Worm (Caenorhabditis elegans) whole organism, young adult: ENCODE measurements around the gene csa-1.

ENCODE experiments used
- C06A6.2 ChIP-seq: fragments of 200-800 bp; sonication (Bioruptor generic); conservative IDR thresholded peaks from 2 replicates; pipeline ENCODE4 v1.3.6; 2022; ENCODE audit warnings: missing genetic modification characterization, missing compliant biosample characterization
- F23B12.7 ChIP-seq: sonication (generic microtip); optimal IDR thresholded peaks from 2 replicates; lab custom pipeline; 2017; ENCODE audit warnings: missing genetic modification characterization, mild to moderate bottlenecking, missing compliant biosample characterization, antibody characterized with exemption, moderate library complexity; ENCODE audit not compliant: insufficient read depth
- F33H1.4 ChIP-seq: fragments of 200-800 bp; sonication (Bioruptor generic); IDR thresholded peaks from 2 replicates; pipeline ENCODE4 v1.3.6; 2022; ENCODE audit warnings: missing genetic modification reagents, missing genetic modification characterization, missing compliant biosample characterization
- T07F8.4 ChIP-seq: sonication (generic microtip); optimal IDR thresholded peaks from 2 replicates; lab custom pipeline; 2016; ENCODE audit warnings: mild to moderate bottlenecking, missing genetic modification characterization, moderate library complexity, missing compliant biosample characterization
- Y53F4B.3 ChIP-seq: fragments of 200-800 bp; sonication (Bioruptor generic); IDR thresholded peaks from 2 replicates; pipeline ENCODE4 v1.3.6; 2022; ENCODE audit warnings: missing genetic modification reagents, missing genetic modification characterization, missing compliant biosample characterization
- akir-1 ChIP-seq: fragments of 200-800 bp; sonication (Bioruptor generic); optimal IDR thresholded peaks from 2 replicates; lab custom pipeline; 2018; ENCODE audit warnings: mild to moderate bottlenecking, missing genetic modification characterization, moderate library complexity, missing compliant biosample characterization
- atf-7 ChIP-seq: sonication (generic microtip); optimal IDR thresholded peaks from 2 replicates; lab custom pipeline; 2017; ENCODE audit warnings: mild to moderate bottlenecking, missing genetic modification characterization, missing compliant biosample characterization
- bed-2 ChIP-seq: fragments of 200-800 bp; sonication (Bioruptor generic); IDR thresholded peaks from 2 replicates; pipeline ENCODE4 v1.3.6; 2022; ENCODE audit warnings: missing genetic modification reagents, missing genetic modification characterization, missing compliant biosample characterization
- cebp-1 ChIP-seq, 2 experiments: fragments of 200-800 bp in 1 of 2; sonication (Bioruptor generic) in 1 of 2; sonication (generic microtip) in 1 of 2; IDR thresholded peaks in 1 of 2; optimal IDR thresholded peaks in 1 of 2; 2 replicates each; pipeline versions ENCODE4 v1.3.6 to Lab custom; 2017 to 2022; ENCODE audit warnings: missing compliant biosample characterization in 2 of 2, missing genetic modification characterization in 2 of 2, mild to moderate bottlenecking in 1 of 2, missing genetic modification reagents in 1 of 2, moderate library complexity in 1 of 2
- ceh-79 ChIP-seq: sonication (generic microtip); optimal IDR thresholded peaks from 2 replicates; lab custom pipeline; 2017; ENCODE audit warnings: mild to moderate bottlenecking, missing genetic modification characterization, missing compliant biosample characterization
- dox-1 ChIP-seq: fragments of 200-800 bp; sonication (Bioruptor generic); IDR thresholded peaks from 2 replicates; pipeline ENCODE4 v1.3.6; 2022; ENCODE audit warnings: missing genetic modification reagents, missing genetic modification characterization, missing compliant biosample characterization
- fkh-3 ChIP-seq: sonication (generic microtip); optimal IDR thresholded peaks from 2 replicates; lab custom pipeline; 2016; ENCODE audit warnings: mild to moderate bottlenecking, missing genetic modification characterization, missing compliant biosample characterization
- hlh-12 ChIP-seq: sonication (generic microtip); optimal IDR thresholded peaks from 2 replicates; lab custom pipeline; 2016; ENCODE audit warnings: missing genetic modification characterization, missing compliant biosample characterization
- hmg-1.2 ChIP-seq: fragments of 200-800 bp; sonication (Bioruptor generic); IDR thresholded peaks from 2 replicates; pipeline ENCODE4 v1.3.6; 2022; ENCODE audit warnings: missing genetic modification reagents, missing genetic modification characterization, missing compliant biosample characterization
- hmg-20 ChIP-seq: fragments of 200-800 bp; sonication (Bioruptor generic); IDR thresholded peaks from 2 replicates; pipeline ENCODE4 v1.3.6; 2022; ENCODE audit warnings: missing genetic modification reagents, missing genetic modification characterization, missing compliant biosample characterization
- lin-40 ChIP-seq: sonication (generic microtip); optimal IDR thresholded peaks from 2 replicates; lab custom pipeline; 2016; ENCODE audit warnings: missing genetic modification characterization, mild to moderate bottlenecking, missing compliant biosample characterization, missing genotype, missing genetic modification reagents
- madf-10 ChIP-seq: sonication (generic microtip); optimal IDR thresholded peaks from 2 replicates; lab custom pipeline; 2016; ENCODE audit warnings: mild to moderate bottlenecking, missing genetic modification characterization, missing compliant biosample characterization
- nfya-1 ChIP-seq: sonication (generic microtip); optimal IDR thresholded peaks from 2 replicates; lab custom pipeline; 2017; ENCODE audit warnings: antibody characterized with exemption, missing compliant biosample characterization, missing genetic modification characterization, borderline replicate concordance; ENCODE audit not compliant: insufficient read depth
- nhr-80 ChIP-seq: sonication (generic microtip); optimal IDR thresholded peaks from 2 replicates; lab custom pipeline; 2016; ENCODE audit warnings: missing genetic modification characterization, missing compliant biosample characterization
- pbrm-1 ChIP-seq: fragments of 200-800 bp; sonication (Bioruptor generic); IDR thresholded peaks from 2 replicates; pipeline ENCODE4 v1.3.6; 2022; ENCODE audit warnings: missing genetic modification reagents, missing genetic modification characterization, missing compliant biosample characterization
- rpc-1 ChIP-seq, 2 experiments: fragments of 150-350 bp in 1 of 2; sonication (generic microtip) in 1 of 2; optimal IDR thresholded peaks; 2 replicates each; lab custom pipeline; 2014 to 2018; ENCODE audit warnings: missing biosample characterization in 1 of 2, missing genetic modification characterization in 1 of 2, missing genetic modification reagents in 1 of 2, missing genotype in 1 of 2
- snpc-1.1 ChIP-seq: sonication (generic microtip); optimal IDR thresholded peaks from 2 replicates; lab custom pipeline; 2017; ENCODE audit warnings: missing genetic modification characterization, mild to moderate bottlenecking, missing compliant biosample characterization, antibody characterized with exemption, moderate library complexity, missing genotype, missing genetic modification reagents; ENCODE audit not compliant: insufficient read depth
- snpc-1.3 ChIP-seq: sonication (generic microtip); optimal IDR thresholded peaks from 2 replicates; lab custom pipeline; 2017; ENCODE audit warnings: missing genetic modification characterization, mild to moderate bottlenecking, missing compliant biosample characterization, antibody characterized with exemption, moderate library complexity, missing genotype, missing genetic modification reagents; ENCODE audit not compliant: insufficient read depth
- snpc-4 ChIP-seq, 5 experiments: fragments of 150-350 bp in 1 of 5; sonication (generic microtip) in 4 of 5; optimal IDR thresholded peaks; 2 replicates each; lab custom pipeline; 2014 to 2018; ENCODE audit warnings: missing genetic modification characterization in 5 of 5, missing biosample characterization in 3 of 5, antibody characterized with exemption in 2 of 5, mild to moderate bottlenecking in 2 of 5, missing compliant biosample characterization in 2 of 5, missing genotype in 2 of 5, moderate library complexity in 2 of 5, missing genetic modification reagents in 1 of 5
- tbp1 ChIP-seq: fragments of 200-800 bp; sonication (Bioruptor generic); optimal IDR thresholded peaks from 2 replicates; lab custom pipeline; 2018; ENCODE audit warnings: mild to moderate bottlenecking, missing genetic modification characterization, missing compliant biosample characterization
- ztf-26 ChIP-seq: sonication (generic microtip); optimal IDR thresholded peaks from 2 replicates; lab custom pipeline; 2017; ENCODE audit warnings: missing genetic modification characterization, missing compliant biosample characterization
- ztf-6 ChIP-seq: fragments of 200-800 bp; sonication (Bioruptor generic); IDR thresholded peaks from 2 replicates; pipeline ENCODE4 v1.3.6; 2022; ENCODE audit warnings: missing genetic modification reagents, missing genetic modification characterization, missing compliant biosample characterization

csa-1 gene

DNA sequence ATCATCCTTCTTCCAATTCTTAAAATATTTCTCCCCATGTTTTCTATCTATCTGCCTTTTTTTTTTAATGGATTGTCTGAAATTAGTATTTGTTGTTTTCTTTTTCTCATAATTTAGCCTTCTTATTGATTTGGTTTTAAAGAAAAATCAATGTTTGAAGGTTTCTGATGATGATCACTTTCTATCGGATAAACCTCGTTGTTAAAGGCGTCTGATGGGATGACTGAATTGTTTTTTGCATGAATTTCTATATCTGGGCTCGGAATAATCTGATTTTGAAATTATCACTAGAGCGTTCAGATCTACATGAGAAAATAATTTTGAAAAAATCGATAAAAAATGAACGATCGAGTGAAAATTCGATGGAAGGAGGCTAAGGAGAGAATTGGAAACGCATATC lies 14.2 kb upstream of the csa-1 start, which contains the start of gene scp-1:
TSS of gene scp-1 (plus strand) at position 301 of the 400 bp plus-strand sequence.
- TF ChIP-seq cebp-1 (GFP tag; IDR thresholded peaks at IDR 0.05; lab: Robert Waterston, UW) (no peak), cebp-1 (tag; optimal IDR thresholded peaks at IDR 0.05; lab: Kevin White, UChicago) (no peak), pbrm-1 (GFP tag; lab: Robert Waterston, UW) (0 out of 2 replicates have a peak, but pooled peaks have one; percentile 11), bed-2 (no peak), Y53F4B.3 (GFP tag; lab: Robert Waterston, UW) (no peak)

DNA sequence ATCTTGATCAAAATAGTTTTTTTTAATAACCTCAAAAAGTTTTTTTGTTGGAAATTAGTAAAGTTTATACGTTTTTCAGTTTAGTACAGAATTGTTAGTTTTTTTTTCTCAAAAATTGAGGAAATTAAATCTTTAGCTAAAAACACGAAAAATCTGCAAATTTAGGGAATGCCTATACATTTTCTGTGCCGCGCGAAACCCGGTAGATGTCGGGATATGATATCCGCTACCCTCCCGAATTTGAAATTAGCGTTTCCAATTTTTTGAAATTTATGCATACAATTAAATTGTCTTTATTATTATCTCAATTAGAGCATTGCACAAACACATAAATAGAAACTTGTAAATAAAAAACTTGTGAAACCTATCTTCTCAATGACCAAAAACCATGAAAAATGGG lies 13.5 kb upstream of the csa-1 start:
- TF ChIP-seq tbp1 (GFP tag; lab: Kevin White, UChicago) (peak; percentile 2), snpc-4 (GFP tag; optimal IDR thresholded peaks at IDR 0.05; lab: Kevin White, UChicago) (peak; percentile 81), snpc-4 (tag; optimal IDR thresholded peaks at IDR 0.05; lab: Kevin White, UChicago) (peak; percentile 5 to 80 (median 59)), snpc-1.1 (peak; percentile 88), T07F8.4 (no peak), hmg-1.2 (peak; percentile 32; the same call in 1 of the 2 replicates)

DNA sequence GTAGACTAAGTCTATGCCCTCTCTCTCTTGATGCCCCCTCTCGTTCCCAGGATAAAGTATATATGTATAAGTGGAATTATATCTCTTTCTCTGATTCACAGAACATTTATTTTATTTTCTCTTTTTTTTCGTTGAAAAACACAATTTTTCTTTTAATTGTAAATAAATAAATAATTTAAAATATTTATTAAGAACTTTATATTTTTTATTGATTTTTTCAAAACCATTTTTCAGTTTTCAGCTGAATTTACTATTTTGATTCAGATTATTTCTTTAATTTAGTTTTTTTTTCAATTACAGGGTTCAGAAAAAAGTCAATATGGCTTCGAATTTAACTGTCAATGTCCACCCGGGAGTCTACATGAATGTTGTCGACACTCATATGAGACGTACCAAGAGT lies 11.8 kb upstream of the csa-1 start, which contains the start of gene eif-3.F:
TSS of gene eif-3.F (plus strand) at position 301 of the 400 bp plus-strand sequence.
- TF ChIP-seq snpc-1.3 (tag; lab: Kevin White, UChicago), result no peak
- TF ChIP-seq F33H1.4, result no peak
- no peak for TF ChIP-seq hmg-20 (GFP tag; lab: Robert Waterston, UW)
- no peak for TF ChIP-seq ztf-6 (GFP tag; lab: Robert Waterston, UW)
- TF ChIP-seq pbrm-1 (GFP tag; lab: Robert Waterston, UW), result no peak
- TF ChIP-seq atf-7 (tag; lab: Kevin White, UChicago), result no peak

DNA sequence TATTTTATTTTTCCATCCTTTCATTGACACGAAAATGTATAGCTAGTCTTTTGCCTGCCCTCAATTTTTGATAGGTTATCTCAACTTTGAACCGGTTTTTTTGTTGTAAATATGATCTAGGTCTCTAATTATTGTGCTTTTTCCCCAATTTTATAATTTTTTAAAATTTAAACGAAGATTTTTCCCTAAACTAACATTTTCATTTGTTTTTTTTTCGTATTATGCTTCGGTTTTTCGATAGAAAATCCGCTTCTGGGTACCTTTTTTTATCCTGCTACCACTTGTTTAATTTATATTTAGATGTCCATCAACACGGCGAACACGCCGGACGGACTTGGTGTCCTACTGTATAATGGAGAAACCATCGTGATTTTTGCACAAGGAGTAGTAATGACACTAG lies 9.9 kb upstream of the csa-1 start, which contains the start of gene wbp-2:
TSS of gene wbp-2 (plus strand) at position 301 of the 400 bp plus-strand sequence.
- TF ChIP-seq ceh-79 (tag; lab: Kevin White, UChicago), result no peak
- 0 out of 2 replicates have a peak, but pooled peaks have one; percentile 7 for TF ChIP-seq hmg-1.2

DNA sequence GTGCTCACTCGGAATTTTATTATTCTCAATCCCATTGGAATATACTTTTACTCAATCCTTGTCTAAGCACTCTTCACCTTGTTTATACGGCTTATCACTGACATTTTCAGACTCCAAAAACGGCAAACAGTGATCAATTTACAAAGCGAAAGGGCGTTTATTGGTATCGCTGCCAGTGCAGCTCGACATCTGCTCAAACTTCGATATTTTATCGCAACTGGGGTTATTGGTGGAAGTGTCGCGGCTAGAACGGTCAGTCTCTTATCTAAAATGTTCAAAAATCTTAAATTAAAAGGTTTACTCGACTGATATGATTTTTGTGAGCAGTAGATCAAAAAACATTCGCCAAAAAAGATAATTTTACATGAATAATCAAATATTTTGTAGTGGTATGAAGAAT lies 6.0 kb upstream of the csa-1 start:
- TF ChIP-seq ztf-26 (tag; lab: Kevin White, UChicago) (no peak), C06A6.2 (no peak), nfya-1 (no peak), dox-1 (peak; percentile 47; the same call in 1 of the 2 replicates), nhr-80 (peak; percentile 80), rpc-1 (optimal IDR thresholded peaks at IDR 0.05; lab: Kevin White, UChicago) (no peak), rpc-1 (tag; optimal IDR thresholded peaks at IDR 0.05; lab: Kevin White, UChicago) (no peak), hlh-12 (tag; lab: Kevin White, UChicago) (no peak)

DNA sequence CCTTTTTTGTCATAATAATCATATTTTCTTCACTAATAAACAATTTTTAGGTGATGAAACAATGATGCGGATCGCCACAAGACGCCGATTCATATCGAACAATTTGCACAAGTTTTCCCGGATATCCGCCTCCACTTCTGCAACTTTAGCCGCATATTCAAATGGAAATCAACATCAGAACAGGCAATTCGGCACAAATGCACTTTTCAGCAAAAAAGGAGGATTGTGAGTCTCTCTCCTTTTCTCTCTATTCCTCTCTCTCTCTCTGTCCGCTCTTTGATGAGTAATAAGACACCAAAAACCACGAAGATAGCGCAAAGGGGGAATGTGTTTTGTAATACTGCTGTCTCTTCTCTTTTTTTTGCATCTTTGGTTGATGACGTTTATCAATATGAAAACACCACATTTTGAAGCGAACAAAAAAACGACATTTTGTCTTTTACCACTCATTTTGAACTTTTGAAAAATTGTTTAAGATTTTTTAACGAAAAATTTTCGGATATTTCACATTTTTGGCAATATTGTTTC lies 5.4 kb upstream of the csa-1 start, which contains the start of gene eat-3:
TSS of gene eat-3 (plus strand) at position 51 of the 528 bp plus-strand sequence.
- peak; percentile 17 for TF ChIP-seq lin-40
- TF ChIP-seq akir-1 (GFP tag; lab: Kevin White, UChicago), result no peak
- TF ChIP-seq cebp-1 (GFP tag; IDR thresholded peaks at IDR 0.05; lab: Robert Waterston, UW), result no peak
- TF ChIP-seq cebp-1 (tag; optimal IDR thresholded peaks at IDR 0.05; lab: Kevin White, UChicago), result peak; percentile 43
- TF ChIP-seq, all 124 proteins: peak for 2

DNA sequence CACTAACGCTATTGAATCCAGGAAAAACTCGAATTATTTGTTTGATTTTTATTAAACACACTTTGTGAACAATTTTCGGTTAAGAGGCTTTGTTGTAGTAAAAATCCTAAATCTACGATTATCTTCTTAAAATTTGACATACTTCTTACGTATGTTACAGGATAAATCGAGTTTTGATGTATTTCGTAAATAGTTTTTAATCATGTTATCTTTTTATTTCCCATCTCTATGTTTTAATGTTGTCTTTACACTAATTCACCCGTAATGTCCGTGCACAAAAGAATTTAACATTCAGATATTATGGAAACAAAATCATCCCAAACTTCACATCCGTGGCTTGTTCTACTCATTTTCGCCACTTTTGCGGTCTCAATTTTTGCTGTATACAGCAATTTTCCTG lies 4.1 kb upstream of the csa-1 start, which contains the start of gene egli-1:
TSS of gene egli-1 (plus strand) at position 301 of the 400 bp plus-strand sequence.
- TF ChIP-seq madf-10 (tag; lab: Kevin White, UChicago) (no peak), fkh-3 (tag; lab: Kevin White, UChicago) (no peak), cebp-1 (GFP tag; IDR thresholded peaks at IDR 0.05; lab: Robert Waterston, UW) (no peak), cebp-1 (tag; optimal IDR thresholded peaks at IDR 0.05; lab: Kevin White, UChicago) (peak; percentile 66), F23B12.7 (tag; lab: Kevin White, UChicago) (no peak)
